Worm (Caenorhabditis elegans) whole organism, L3 larva: ENCODE measurements around the gene Y71H2B.2.

Experiments used
- R02D3.7 ChIP-seq: fragments of 150-350 bp; optimal IDR thresholded peaks from 2 replicates; lab custom pipeline; 2014; ENCODE audit warnings: missing biosample characterization, missing genetic modification characterization
- aly-2 ChIP-seq: fragments of 150-350 bp; optimal IDR thresholded peaks from 2 replicates; lab custom pipeline; 2014; ENCODE audit warnings: missing biosample characterization, missing genetic modification characterization
- ceh-16 ChIP-seq: sonication (generic microtip); optimal IDR thresholded peaks from 2 replicates; lab custom pipeline; 2017; ENCODE audit warnings: missing biosample characterization, missing genetic modification characterization
- ceh-28 ChIP-seq: fragments of 150-350 bp; optimal IDR thresholded peaks from 2 replicates; lab custom pipeline; 2014; ENCODE audit warnings: missing biosample characterization, missing genetic modification reagents, missing genetic modification characterization
- ceh-82 ChIP-seq: fragments of 150-350 bp; optimal IDR thresholded peaks from 2 replicates; lab custom pipeline; 2014; ENCODE audit warnings: missing biosample characterization, missing genetic modification characterization
- ceh-9 ChIP-seq: sonication (generic microtip); optimal IDR thresholded peaks from 2 replicates; lab custom pipeline; 2018; ENCODE audit warnings: missing biosample characterization, missing genetic modification characterization
- daf-12 ChIP-seq: fragments of 150-350 bp; optimal IDR thresholded peaks from 2 replicates; lab custom pipeline; 2014; ENCODE audit warnings: missing biosample characterization, missing genetic modification reagents, missing genetic modification characterization
- egl-27 ChIP-seq: sonication (generic microtip); optimal IDR thresholded peaks from 4 replicates; lab custom pipeline; 2017; ENCODE audit warnings: missing biosample characterization, missing genetic modification reagents, missing genetic modification characterization
- egl-5 ChIP-seq: fragments of 150-350 bp; optimal IDR thresholded peaks from 2 replicates; lab custom pipeline; 2017; ENCODE audit warnings: missing biosample characterization, missing genetic modification reagents, missing genetic modification characterization, inconsistent platforms
- elt-1 ChIP-seq: fragments of 150-350 bp; optimal IDR thresholded peaks from 2 replicates; lab custom pipeline; 2014; ENCODE audit warnings: missing biosample characterization, missing genetic modification characterization
- elt-2 ChIP-seq: sonication (generic microtip); optimal IDR thresholded peaks from 2 replicates; lab custom pipeline; 2016; ENCODE audit warnings: missing genetic modification reagents, mild to moderate bottlenecking, missing genetic modification characterization, missing compliant biosample characterization
- elt-3 ChIP-seq, 3 experiments: fragments of 150-350 bp in 1 of 3; sonication (generic microtip) in 2 of 3; optimal IDR thresholded peaks; 2 replicates in 2 of 3; 4 replicates in 1 of 3; lab custom pipeline; 2014 to 2017; ENCODE audit warnings: missing biosample characterization in 3 of 3, missing genetic modification characterization in 3 of 3
- fkh-10 ChIP-seq: sonication (generic microtip); optimal IDR thresholded peaks from 2 replicates; lab custom pipeline; 2017; ENCODE audit warnings: missing biosample characterization, missing genetic modification reagents, missing genetic modification characterization
- hmg-11 ChIP-seq: sonication (generic microtip); optimal IDR thresholded peaks from 2 replicates; lab custom pipeline; 2016; ENCODE audit warnings: missing genetic modification characterization, missing compliant biosample characterization
- jun-1 ChIP-seq: fragments of 150-350 bp; optimal IDR thresholded peaks from 2 replicates; lab custom pipeline; 2014; ENCODE audit warnings: missing biosample characterization, missing genetic modification reagents, missing genetic modification characterization
- lsy-12 ChIP-seq: sonication (generic microtip); optimal IDR thresholded peaks from 2 replicates; lab custom pipeline; 2016; ENCODE audit warnings: mild to moderate bottlenecking, missing genetic modification characterization, missing compliant biosample characterization
- nfya-1 ChIP-seq: sonication (generic microtip); optimal IDR thresholded peaks from 2 replicates; lab custom pipeline; 2017; ENCODE audit warnings: missing genetic modification characterization, mild to moderate bottlenecking, missing compliant biosample characterization, antibody characterized with exemption, moderate library complexity; ENCODE audit not compliant: insufficient read depth
- nhr-11 ChIP-seq: fragments of 150-350 bp; optimal IDR thresholded peaks from 2 replicates; lab custom pipeline; 2014; ENCODE audit warnings: missing biosample characterization, missing genetic modification characterization
- nhr-12 ChIP-seq: fragments of 150-350 bp; optimal IDR thresholded peaks from 2 replicates; lab custom pipeline; 2014; ENCODE audit warnings: missing biosample characterization, missing genetic modification characterization
- nhr-23 ChIP-seq: fragments of 150-350 bp; optimal IDR thresholded peaks from 2 replicates; lab custom pipeline; 2014; ENCODE audit warnings: missing biosample characterization, missing genetic modification reagents, missing genetic modification characterization
- nhr-237 ChIP-seq: fragments of 150-350 bp; optimal IDR thresholded peaks from 2 replicates; lab custom pipeline; 2014; ENCODE audit warnings: missing biosample characterization, missing genetic modification characterization
- nhr-25 ChIP-seq: sonication (generic microtip); optimal IDR thresholded peaks from 2 replicates; lab custom pipeline; 2017; ENCODE audit warnings: missing biosample characterization, missing genetic modification characterization
- nhr-28 ChIP-seq: fragments of 150-350 bp; optimal IDR thresholded peaks from 2 replicates; lab custom pipeline; 2014; ENCODE audit warnings: missing biosample characterization, missing genetic modification characterization
- nhr-43 ChIP-seq: sonication (generic microtip); optimal IDR thresholded peaks from 2 replicates; lab custom pipeline; 2016; ENCODE audit warnings: mild to moderate bottlenecking, missing genetic modification characterization, missing compliant biosample characterization; ENCODE audit not compliant: poor library complexity, severe bottlenecking
- nhr-77 ChIP-seq: fragments of 150-350 bp; optimal IDR thresholded peaks from 2 replicates; lab custom pipeline; 2014; ENCODE audit warnings: missing biosample characterization, missing genetic modification characterization
- pha-4 ChIP-seq: fragments of 150-350 bp; optimal IDR thresholded peaks from 2 replicates; lab custom pipeline; 2014; ENCODE audit warnings: missing biosample characterization, missing genetic modification reagents, missing genetic modification characterization
- pqm-1 ChIP-seq: fragments of 150-350 bp; optimal IDR thresholded peaks from 2 replicates; lab custom pipeline; 2017; ENCODE audit warnings: missing biosample characterization, missing genetic modification characterization, inconsistent platforms
- sea-2 ChIP-seq: fragments of 150-350 bp; sonication (generic microtip); optimal IDR thresholded peaks from 4 replicates; lab custom pipeline; 2014; ENCODE audit warnings: missing biosample characterization, missing genetic modification reagents, missing genetic modification characterization
- snpc-4 ChIP-seq: fragments of 150-350 bp; optimal IDR thresholded peaks from 2 replicates; lab custom pipeline; 2014; ENCODE audit warnings: missing biosample characterization, missing genetic modification characterization
- tbx-2 ChIP-seq: sonication (generic microtip); optimal IDR thresholded peaks from 2 replicates; lab custom pipeline; 2016; ENCODE audit warnings: mild to moderate bottlenecking, missing genetic modification characterization, missing compliant biosample characterization
- unc-39 ChIP-seq: sonication (generic microtip); optimal IDR thresholded peaks from 4 replicates; lab custom pipeline; 2017; ENCODE audit warnings: missing biosample characterization, missing genetic modification characterization
- unc-62 ChIP-seq: fragments of 150-350 bp; sonication (generic microtip); optimal IDR thresholded peaks from 4 replicates; lab custom pipeline; 2014; ENCODE audit warnings: missing biosample characterization, missing genetic modification reagents, missing genetic modification characterization
- zag-1 ChIP-seq: fragments of 150-350 bp; optimal IDR thresholded peaks from 2 replicates; lab custom pipeline; 2014; ENCODE audit warnings: missing biosample characterization, missing genetic modification characterization
- ztf-11 ChIP-seq: fragments of 150-350 bp; optimal IDR thresholded peaks from 2 replicates; lab custom pipeline; 2014; ENCODE audit warnings: missing biosample characterization, missing genetic modification characterization
- ztf-4 ChIP-seq: fragments of 150-350 bp; optimal IDR thresholded peaks from 2 replicates; lab custom pipeline; 2014; ENCODE audit warnings: missing biosample characterization, missing genetic modification characterization

Y71H2B.2 gene

ce11 chrIII:2577982-2578381, 45.0 kb upstream of the Y71H2B.2 start:
- TF ChIP-seq elt-1 (tag; lab: Kevin White, UChicago) = no peak
- no peak for TF ChIP-seq aly-2
- TF ChIP-seq ceh-9 (tag; lab: Kevin White, UChicago) = no peak
- TF ChIP-seq ceh-28 = no peak
- TF ChIP-seq fkh-10 (GFP tag; lab: Kevin White, UChicago) = no peak
- no peak for TF ChIP-seq egl-27 (tag; lab: Kevin White, UChicago)
- TF ChIP-seq jun-1 (tag; lab: Kevin White, UChicago) = no peak

- TF ChIP-seq nhr-23 (tag; lab: Kevin White, UChicago) = peak; percentile 7
- peak; percentile 19 for TF ChIP-seq nhr-43 (tag; lab: Kevin White, UChicago)
- TF ChIP-seq R02D3.7 = peak; percentile 21
- no peak for TF ChIP-seq ceh-16 (tag; lab: Kevin White, UChicago)
- no peak for TF ChIP-seq sea-2 (GFP tag; lab: Kevin White, UChicago)
- no peak for TF ChIP-seq tbx-2 (tag; lab: Kevin White, UChicago)
- no peak for TF ChIP-seq jun-1 (tag; lab: Kevin White, UChicago)
- no peak for TF ChIP-seq unc-62
- peak; percentile 53 for TF ChIP-seq elt-2 (tag; lab: Kevin White, UChicago)
- peak; percentile 51 for TF ChIP-seq egl-5 (tag; lab: Kevin White, UChicago)
- TF ChIP-seq unc-39 = no peak
- peak; percentile 81 for TF ChIP-seq hmg-11 (tag; lab: Kevin White, UChicago)
- peak; percentile 27 for TF ChIP-seq pqm-1 (tag; lab: Kevin White, UChicago)
- no peak for TF ChIP-seq elt-1 (tag; lab: Kevin White, UChicago)
- peak; percentile 60 for TF ChIP-seq pha-4 (tag; lab: Kevin White, UChicago)
- TF ChIP-seq ceh-28 = peak; percentile 8
- TF ChIP-seq ztf-4 (tag; lab: Kevin White, UChicago) = no peak
- TF ChIP-seq ceh-82 (tag; lab: Kevin White, UChicago) = no peak
- no peak for TF ChIP-seq daf-12 (tag; lab: Kevin White, UChicago)
- TF ChIP-seq nfya-1 = peak; percentile 84
- no peak for TF ChIP-seq zag-1
Observed at ce11 chrIII:2578563-2578962, 44.4 kb upstream of the Y71H2B.2 start.

- no peak for TF ChIP-seq nhr-28 (tag; lab: Kevin White, UChicago)
- TF ChIP-seq tbx-2 (tag; lab: Kevin White, UChicago) = no peak
- no peak for TF ChIP-seq nfya-1
- TF ChIP-seq nhr-12 (tag; lab: Kevin White, UChicago) = no peak
- no peak for TF ChIP-seq unc-62
- no peak for TF ChIP-seq nhr-11 (tag; lab: Kevin White, UChicago)
- TF ChIP-seq jun-1 (tag; lab: Kevin White, UChicago) = no peak
- no peak for TF ChIP-seq nhr-43 (tag; lab: Kevin White, UChicago)
- no peak for TF ChIP-seq nhr-25
- no peak for TF ChIP-seq zag-1
- TF ChIP-seq R02D3.7 = no peak
- TF ChIP-seq elt-1 (tag; lab: Kevin White, UChicago) = no peak
- no peak for TF ChIP-seq elt-3 (tag; optimal IDR thresholded peaks at IDR 0.05; lab: Kevin White, UChicago)
- TF ChIP-seq egl-27 (tag; lab: Kevin White, UChicago) = no peak
- no peak for TF ChIP-seq ztf-11
- TF ChIP-seq egl-5 (tag; lab: Kevin White, UChicago) = no peak
- TF ChIP-seq lsy-12 (tag; lab: Kevin White, UChicago) = no peak
- no peak for TF ChIP-seq nhr-77 (tag; lab: Kevin White, UChicago)
Observed at ce11 chrIII:2578993-2579392, 44.0 kb upstream of the Y71H2B.2 start, which contains the start of gene Y71H2B.8. Y71H2B.8 (plus strand) TSS chrIII:2579293.

DNA sequence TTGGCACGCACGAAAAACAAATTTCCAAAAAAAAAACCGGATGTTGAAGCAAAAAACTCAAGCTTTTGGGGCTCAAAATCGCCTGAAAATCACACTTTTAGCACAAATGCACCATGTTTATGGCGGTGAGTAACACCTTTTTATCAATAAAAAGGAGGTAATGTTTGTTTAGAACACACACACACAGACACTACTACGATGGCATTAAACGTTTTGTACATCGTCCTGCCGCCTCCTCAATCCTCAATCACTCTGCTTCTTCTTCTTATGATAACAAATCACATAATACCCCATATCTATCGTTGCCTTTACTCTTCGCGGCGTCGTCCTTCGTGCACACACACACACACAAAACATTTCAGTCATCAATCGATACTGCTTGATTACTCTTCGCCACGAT, 36.8 kb upstream of the Y71H2B.2 start, which contains the start of gene gpa-17:
Gene gpa-17, plus strand, starts transcription at position 363 of the 400 bp plus-strand sequence.
- TF ChIP-seq pha-4 (tag; lab: Kevin White, UChicago) (peak; percentile 44), nhr-237 (tag; lab: Kevin White, UChicago) (no peak), nhr-11 (tag; lab: Kevin White, UChicago) (no peak), zag-1 (no peak), ceh-28 (peak; percentile 22), ztf-11 (no peak), snpc-4 (tag; lab: Kevin White, UChicago) (no peak), pqm-1 (tag; lab: Kevin White, UChicago) (peak; percentile 25), elt-2 (tag; lab: Kevin White, UChicago) (peak; percentile 77), unc-62 (no peak)
